Fruit fly (Drosophila melanogaster) whole organism, embryonic: Measurements from ENCODE around the gene CG17068.

ENCODE experiments used
- CG12219 ChIP-seq: fragments of 200-800 bp; sonication (Bioruptor generic); optimal IDR thresholded peaks from 3 replicates; lab custom pipeline; 2018; ENCODE audit warnings: missing biosample characterization, mild to moderate bottlenecking, missing genetic modification characterization
- CG12236 ChIP-seq: fragments of 200-800 bp; sonication (Bioruptor generic); optimal IDR thresholded peaks from 2 replicates; lab custom pipeline; 2016; ENCODE audit warnings: missing biosample characterization, missing genetic modification characterization
- CG13296 ChIP-seq: fragments of 200-800 bp; sonication (Bioruptor generic); optimal IDR thresholded peaks from 3 replicates; lab custom pipeline; 2018; ENCODE audit warnings: missing biosample characterization, mild to moderate bottlenecking, missing genetic modification characterization
- CG13775 ChIP-seq: fragments of 200-800 bp; sonication (Bioruptor generic); optimal IDR thresholded peaks from 3 replicates; lab custom pipeline; 2017; ENCODE audit warnings: missing biosample characterization, mild to moderate bottlenecking, missing genetic modification characterization
- CG14965 ChIP-seq: fragments of 200-800 bp; sonication (Bioruptor generic); optimal IDR thresholded peaks from 2 replicates; lab custom pipeline; 2016; ENCODE audit warnings: missing biosample characterization, missing genetic modification characterization, borderline replicate concordance
- CG16863 ChIP-seq: fragments of 200-800 bp; sonication (Bioruptor generic); optimal IDR thresholded peaks from 3 replicates; lab custom pipeline; 2016; ENCODE audit warnings: missing biosample characterization, missing genetic modification characterization
- CG17359 ChIP-seq: fragments of 200-800 bp; sonication (Bioruptor generic); optimal IDR thresholded peaks from 3 replicates; lab custom pipeline; 2018; ENCODE audit warnings: missing biosample characterization, mild to moderate bottlenecking, missing genetic modification characterization, moderate library complexity
- CG17612 ChIP-seq: fragments of 200-800 bp; sonication (Bioruptor generic); IDR thresholded peaks from 2 replicates; pipeline ENCODE4 v1.3.6; 2022; ENCODE audit warnings: missing biosample characterization, missing genetic modification characterization
- CG17829 ChIP-seq: fragments of 200-800 bp; optimal IDR thresholded peaks from 2 replicates; lab custom pipeline; 2019; ENCODE audit warnings: missing biosample characterization, mild to moderate bottlenecking, missing genetic modification characterization, moderate library complexity
- CG2712 ChIP-seq: fragments of 200-800 bp; optimal IDR thresholded peaks from 3 replicates; lab custom pipeline; 2019; ENCODE audit warnings: missing biosample characterization, mild to moderate bottlenecking, missing genetic modification characterization, moderate library complexity
- CG31224 ChIP-seq: fragments of 200-800 bp; sonication (Bioruptor generic); IDR thresholded peaks from 2 replicates; pipeline ENCODE4 v1.3.6; 2022; ENCODE audit warnings: missing biosample characterization, missing genetic modification characterization
- CG34224 ChIP-seq: fragments of 200-800 bp; sonication (Bioruptor generic); IDR thresholded peaks from 3 replicates; pipeline ENCODE4 v1.3.6; 2022; ENCODE audit warnings: missing biosample characterization, missing genetic modification characterization; ENCODE audit not compliant: partially characterized antibody
- CG4328 ChIP-seq: fragments of 200-800 bp; sonication (Bioruptor generic); optimal IDR thresholded peaks from 3 replicates; lab custom pipeline; 2017; ENCODE audit warnings: missing biosample characterization, missing genetic modification reagents, missing genetic modification characterization
- CG4707 ChIP-seq: fragments of 200-800 bp; sonication (Bioruptor generic); optimal IDR thresholded peaks from 2 replicates; lab custom pipeline; 2018; ENCODE audit warnings: missing biosample characterization, mild to moderate bottlenecking, missing genetic modification characterization, moderate library complexity
- CG6689 ChIP-seq: fragments of 200-800 bp; sonication (Bioruptor generic); IDR thresholded peaks from 2 replicates; pipeline ENCODE4 v1.3.6; 2022; ENCODE audit warnings: missing biosample characterization, missing genetic modification characterization
- CG7963 ChIP-seq: fragments of 200-800 bp; sonication (Bioruptor generic); IDR thresholded peaks from 3 replicates; pipeline ENCODE4 v1.3.6; 2022; ENCODE audit warnings: missing biosample characterization, missing genetic modification characterization; ENCODE audit not compliant: partially characterized antibody
- CG7987 ChIP-seq: fragments of 200-800 bp; sonication (Bioruptor generic); optimal IDR thresholded peaks from 2 replicates; lab custom pipeline; 2018; ENCODE audit warnings: missing biosample characterization, mild to moderate bottlenecking, missing genetic modification characterization, moderate library complexity
- CG8359 ChIP-seq: fragments of 200-800 bp; sonication (Bioruptor generic); optimal IDR thresholded peaks from 2 replicates; lab custom pipeline; 2017; ENCODE audit warnings: missing biosample characterization, mild to moderate bottlenecking, missing genetic modification characterization, borderline replicate concordance
- CG8924 ChIP-seq: fragments of 200-800 bp; optimal IDR thresholded peaks from 3 replicates; lab custom pipeline; 2019; ENCODE audit warnings: missing biosample characterization, mild to moderate bottlenecking, missing genetic modification characterization, moderate library complexity
- CG8944 ChIP-seq: fragments of 200-800 bp; sonication (Bioruptor generic); optimal IDR thresholded peaks from 3 replicates; lab custom pipeline; 2016; ENCODE audit warnings: missing biosample characterization, missing genetic modification characterization
- CG9797 ChIP-seq: fragments of 200-800 bp; sonication (Bioruptor generic); optimal IDR thresholded peaks from 3 replicates; lab custom pipeline; 2018; ENCODE audit warnings: missing biosample characterization, mild to moderate bottlenecking, missing genetic modification characterization
- CHES-1-like ChIP-seq: fragments of 200-800 bp; sonication (Bioruptor generic); optimal IDR thresholded peaks from 2 replicates; lab custom pipeline; 2016; ENCODE audit warnings: missing biosample characterization, missing genetic modification characterization
- CoRest ChIP-seq: fragments of 200-800 bp; sonication (Bioruptor generic); optimal IDR thresholded peaks from 3 replicates; lab custom pipeline; 2018; ENCODE audit warnings: missing biosample characterization, mild to moderate bottlenecking, missing genetic modification characterization, moderate library complexity
- D ChIP-seq, 2 experiments: fragments of 200-800 bp in 1 of 2; fragments of >200 bp in 1 of 2; sonication (Bioruptor generic) in 1 of 2; optimal IDR thresholded peaks; 2 replicates in 1 of 2; 3 replicates in 1 of 2; lab custom pipeline; 2017; ENCODE audit warnings: mild to moderate bottlenecking in 1 of 2, missing biosample characterization in 1 of 2, missing genetic modification characterization in 1 of 2, missing genetic modification reagents in 1 of 2
- Dbx ChIP-seq: fragments of 200-800 bp; sonication (Bioruptor generic); IDR thresholded peaks from 3 replicates; pipeline ENCODE4 v1.3.6; 2022; ENCODE audit warnings: missing biosample characterization, missing genetic modification characterization
- Dref ChIP-seq: fragments of 200-800 bp; sonication (Bioruptor generic); IDR thresholded peaks from 2 replicates; pipeline ENCODE4 v1.3.6; 2022; ENCODE audit warnings: missing biosample characterization, missing genetic modification characterization
- E2f1 ChIP-seq: fragments of 200-800 bp; sonication (Bioruptor generic); IDR thresholded peaks from 2 replicates; pipeline ENCODE4 v1.3.6; 2022; ENCODE audit warnings: missing biosample characterization, missing genetic modification characterization
- Fer1 ChIP-seq: fragments of 200-800 bp; sonication (Bioruptor generic); optimal IDR thresholded peaks from 2 replicates; lab custom pipeline; 2017; ENCODE audit warnings: missing biosample characterization, mild to moderate bottlenecking, missing genetic modification characterization
- GATAe ChIP-seq: fragments of 200-800 bp; sonication (Bioruptor generic); conservative IDR thresholded peaks from 2 replicates; pipeline ENCODE4 v1.3.6; 2022; ENCODE audit warnings: missing biosample characterization, missing genetic modification characterization
- Hand ChIP-seq: fragments of 200-800 bp; sonication (Bioruptor generic); optimal IDR thresholded peaks from 2 replicates; lab custom pipeline; 2017; ENCODE audit warnings: mild to moderate bottlenecking, missing biosample characterization, missing genetic modification reagents, missing genetic modification characterization
- Hmx ChIP-seq: fragments of 200-800 bp; sonication (Bioruptor generic); optimal IDR thresholded peaks from 2 replicates; lab custom pipeline; 2016; ENCODE audit warnings: missing biosample characterization, missing genetic modification characterization
- Med ChIP-seq: fragments of 200-800 bp; sonication (Bioruptor generic); peaks from one replicate; lab custom pipeline; 2016; ENCODE audit warnings: missing biosample characterization, missing genetic modification characterization, mild to moderate bottlenecking, inconsistent platforms, moderate library complexity
- Nf-YC ChIP-seq: fragments of 200-800 bp; optimal IDR thresholded peaks from 3 replicates; lab custom pipeline; 2019; ENCODE audit warnings: missing biosample characterization, mild to moderate bottlenecking, missing genetic modification characterization, moderate library complexity
- Usf ChIP-seq: fragments of 200-800 bp; sonication (Bioruptor generic); optimal IDR thresholded peaks from 2 replicates; lab custom pipeline; 2017; ENCODE audit warnings: missing genotype, missing biosample characterization, missing genetic modification characterization
- amos ChIP-seq: fragments of 200-800 bp; sonication (Bioruptor generic); IDR thresholded peaks from 2 replicates; pipeline ENCODE4 v1.3.6; 2022; ENCODE audit warnings: missing biosample characterization, missing genetic modification characterization; ENCODE audit not compliant: partially characterized antibody
- caup ChIP-seq: fragments of 200-800 bp; sonication (Bioruptor generic); optimal IDR thresholded peaks from 3 replicates; lab custom pipeline; 2017; ENCODE audit warnings: missing biosample characterization, mild to moderate bottlenecking, missing genetic modification characterization, moderate library complexity; ENCODE audit not compliant: severe bottlenecking
- corto ChIP-seq: fragments of 200-800 bp; sonication (Bioruptor generic); optimal IDR thresholded peaks from 2 replicates; lab custom pipeline; 2016; ENCODE audit warnings: missing biosample characterization, mild to moderate bottlenecking, missing genetic modification characterization, moderate library complexity
- fru ChIP-seq: fragments of >200 bp; optimal IDR thresholded peaks from 2 replicates; lab custom pipeline; 2017
- gcm ChIP-seq: fragments of 200-800 bp; sonication (Bioruptor generic); optimal IDR thresholded peaks from 2 replicates; lab custom pipeline; 2019; ENCODE audit warnings: missing biosample characterization, mild to moderate bottlenecking, missing genetic modification characterization, moderate library complexity
- hbn ChIP-seq: fragments of 200-800 bp; sonication (Bioruptor generic); IDR thresholded peaks from 2 replicates; pipeline ENCODE4 v1.3.6; 2022; ENCODE audit warnings: missing biosample characterization, missing genetic modification characterization; ENCODE audit not compliant: partially characterized antibody
- hth ChIP-seq: fragments of >200 bp; optimal IDR thresholded peaks from 2 replicates; lab custom pipeline; 2017; ENCODE audit warnings: inconsistent platforms
- knrl ChIP-seq: fragments of 200-800 bp; sonication (Bioruptor generic); IDR thresholded peaks from 3 replicates; pipeline ENCODE4 v1.3.6; 2022; ENCODE audit warnings: missing biosample characterization, missing genetic modification characterization; ENCODE audit not compliant: partially characterized antibody
- lola ChIP-seq, 3 experiments: fragments of >200 bp in 2 of 3; fragments of 200-800 bp in 1 of 3; sonication (Bioruptor generic) in 1 of 3; optimal IDR thresholded peaks; 2 replicates each; lab custom pipeline; 2017 to 2019; ENCODE audit warnings: missing biosample characterization in 3 of 3, missing genetic modification characterization in 3 of 3, mild to moderate bottlenecking in 1 of 3, moderate library complexity in 1 of 3
- mld ChIP-seq: fragments of 200-800 bp; sonication (Bioruptor generic); IDR thresholded peaks from 3 replicates; pipeline ENCODE4 v1.3.6; 2022; ENCODE audit warnings: missing biosample characterization, missing genetic modification characterization; ENCODE audit not compliant: partially characterized antibody
- nmo ChIP-seq: fragments of 200-800 bp; sonication (Bioruptor generic); optimal IDR thresholded peaks from 2 replicates; lab custom pipeline; 2018; ENCODE audit warnings: missing biosample characterization, mild to moderate bottlenecking, missing genetic modification characterization, moderate library complexity
- odd ChIP-seq: fragments of 200-800 bp; sonication (Bioruptor generic); optimal IDR thresholded peaks from 2 replicates; lab custom pipeline; 2017; ENCODE audit warnings: missing biosample characterization, mild to moderate bottlenecking, missing genetic modification characterization
- peb ChIP-seq: fragments of 200-800 bp; sonication (Bioruptor generic); IDR thresholded peaks from 2 replicates; pipeline ENCODE4 v1.3.6; 2022; ENCODE audit warnings: missing biosample characterization, missing genetic modification characterization
- pros ChIP-seq: fragments of 200-800 bp; sonication (Bioruptor generic); optimal IDR thresholded peaks from 3 replicates; lab custom pipeline; 2019; ENCODE audit warnings: missing biosample characterization, mild to moderate bottlenecking, missing genetic modification characterization, moderate library complexity
- repo ChIP-seq: fragments of 200-800 bp; sonication (Bioruptor generic); optimal IDR thresholded peaks from 2 replicates; lab custom pipeline; 2016; ENCODE audit warnings: missing biosample characterization, missing genetic modification characterization
- slou ChIP-seq: fragments of 200-800 bp; sonication (Bioruptor generic); optimal IDR thresholded peaks from 3 replicates; lab custom pipeline; 2016; ENCODE audit warnings: missing biosample characterization, missing genetic modification characterization

CG17068 gene

DNA sequence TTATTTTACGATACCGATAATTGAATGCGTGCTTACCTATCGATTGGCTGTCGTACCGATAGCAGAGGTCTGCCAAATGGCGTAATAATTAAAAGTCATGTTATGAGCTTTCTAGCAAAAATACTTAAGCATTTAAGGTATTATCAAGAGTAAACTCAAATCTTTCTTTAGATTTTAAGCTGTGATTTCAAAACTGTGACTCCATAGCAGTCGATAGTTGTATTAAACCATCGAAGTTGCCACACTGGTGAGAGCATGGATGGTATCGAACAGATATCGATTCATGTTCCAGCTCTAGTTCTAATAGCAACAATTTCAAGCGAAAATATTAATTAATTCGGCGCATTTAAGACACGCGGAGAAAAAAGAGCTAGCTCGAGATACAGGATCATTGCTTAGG is at the start of gene CG17068, which contains the start of gene Rab10 (continued):
- peak; percentile 85 for TF ChIP-seq CG7963 (GFP tag; lab: Robert Waterston, UW)
- TF ChIP-seq CG8944, result no peak
- TF ChIP-seq mld (GFP tag; lab: Robert Waterston, UW), result peak; percentile 75
- TF ChIP-seq CG2712 (tag; lab: Kevin White, UChicago), result peak; percentile 31
- TF ChIP-seq GATAe, result no peak
- peak; percentile 79 for TF ChIP-seq Dref (GFP tag; lab: Robert Waterston, UW)
- peak; percentile 13 for TF ChIP-seq CG17829 (tag; lab: Kevin White, UChicago)
- no peak for TF ChIP-seq CG12219 (GFP tag; lab: Kevin White, UChicago)
- peak; percentile 81 for TF ChIP-seq Med (GFP tag; lab: Kevin White, UChicago)
- TF ChIP-seq CG16863 (GFP tag; lab: Kevin White, UChicago), result no peak
- TF ChIP-seq hbn (GFP tag; lab: Robert Waterston, UW), result peak; percentile 93
- TF ChIP-seq slou, result no peak
- no peak for TF ChIP-seq CG14965 (GFP tag; lab: Kevin White, UChicago)
- TF ChIP-seq CG17359 (tag; lab: Kevin White, UChicago), result no peak
- no peak for TF ChIP-seq corto (GFP tag; lab: Kevin White, UChicago)
- TF ChIP-seq nmo (GFP tag; lab: Kevin White, UChicago), result peak; percentile 50
- no peak for TF ChIP-seq pros (GFP tag; lab: Kevin White, UChicago)
- TF ChIP-seq Dbx, result no peak
- no peak for TF ChIP-seq CG12236 (GFP tag; lab: Kevin White, UChicago)
- no peak for TF ChIP-seq Hand (GFP tag; lab: Kevin White, UChicago)
- no peak for TF ChIP-seq lola (GFP tag; optimal IDR thresholded peaks at IDR 0.05; lab: Kevin White, UChicago)
- TF ChIP-seq CG13296 (GFP tag; lab: Kevin White, UChicago), result no peak
- TF ChIP-seq Hmx (GFP tag; lab: Kevin White, UChicago), result no peak
- TF ChIP-seq caup (GFP tag; lab: Kevin White, UChicago), result no peak
- TF ChIP-seq CG17612 (GFP tag; lab: Robert Waterston, UW), result no peak
- TF ChIP-seq CG4707, result no peak
- peak; percentile 94 for TF ChIP-seq knrl
- no peak for TF ChIP-seq CG31224
- TF ChIP-seq CG6689 (GFP tag; lab: Robert Waterston, UW), result no peak
- TF ChIP-seq D (optimal IDR thresholded peaks at IDR 0.05; lab: Kevin White, UChicago), result no peak
- no peak for TF ChIP-seq D (GFP tag; optimal IDR thresholded peaks at IDR 0.05; lab: Kevin White, UChicago)
- no peak for TF ChIP-seq Usf (GFP tag; lab: Kevin White, UChicago)
- TF ChIP-seq amos, result peak; percentile 88
- no peak for TF ChIP-seq peb (GFP tag; lab: Robert Waterston, UW)
- no peak for TF ChIP-seq CG4328 (GFP tag; lab: Kevin White, UChicago)
- TF ChIP-seq CG8359, result no peak
- TF ChIP-seq CG13775 (GFP tag; lab: Kevin White, UChicago), result peak; percentile 7
- TF ChIP-seq CG7987 (GFP tag; lab: Kevin White, UChicago), result no peak
- no peak for TF ChIP-seq E2f1 (GFP tag; lab: Robert Waterston, UW)
- peak; percentile 54 for TF ChIP-seq CG8924 (tag; lab: Kevin White, UChicago)
- peak; percentile 7 for TF ChIP-seq CoRest (tag; lab: Kevin White, UChicago)
- no peak for TF ChIP-seq repo (GFP tag; lab: Kevin White, UChicago)
- no peak for TF ChIP-seq fru (lab: Kevin White, UChicago)
- no peak for TF ChIP-seq odd
- TF ChIP-seq Nf-YC (tag; lab: Kevin White, UChicago), result no peak
- TF ChIP-seq Fer1 (GFP tag; lab: Kevin White, UChicago), result no peak
- TF ChIP-seq CG34224, result peak; percentile 96
- TF ChIP-seq gcm (GFP tag; lab: Kevin White, UChicago), result no peak
- peak; percentile 11 for TF ChIP-seq CG9797 (GFP tag; lab: Kevin White, UChicago)
- TF ChIP-seq CHES-1-like, result no peak
- TF ChIP-seq hth (lab: Kevin White, UChicago), result no peak
